Worm (Caenorhabditis elegans): ENCODE results near the gene F46C5.2.
A peak's percentile ranks its signal among the peaks of the same experiment; 100 is the strongest.

The F46C5.2 gene

ce11 chrII:8796391-8796790 lies 32.7 kb downstream of the F46C5.2 start (continued):
- TF ChIP-seq lin-13 (GFP tag; optimal IDR thresholded peaks at IDR 0.05) (no peak), snpc-4 (tag; optimal IDR thresholded peaks at IDR 0.05) (peak; percentile 13), egl-13 (tag; optimal IDR thresholded peaks at IDR 0.05) (peak; percentile 90), pqm-1 (tag; optimal IDR thresholded peaks at IDR 0.05) (no peak), fkh-8 (tag; optimal IDR thresholded peaks at IDR 0.05) (peak; percentile 95), ces-1 (GFP tag; optimal IDR thresholded peaks at IDR 0.05) (no peak), nhr-19 (GFP tag; conservative IDR thresholded peaks at IDR 0.05) (peak; percentile 52), swsn-7 (tag; optimal IDR thresholded peaks at IDR 0.05) (peak; percentile 68), nhr-28 (tag; optimal IDR thresholded peaks at IDR 0.05) (no peak), efl-3 (GFP tag; optimal IDR thresholded peaks at IDR 0.05) (no peak), unc-130 (tag; optimal IDR thresholded peaks at IDR 0.05) (no peak), nhr-237 (tag; optimal IDR thresholded peaks at IDR 0.05) (no peak), lir-3 (tag; optimal IDR thresholded peaks at IDR 0.05; ENCODE audit: poor library complexity) (peak; percentile 14), zip-4 (GFP tag; optimal IDR thresholded peaks at IDR 0.05) (no peak), nhr-85 (tag) (no peak), Y116A8C.19 (tag; optimal IDR thresholded peaks at IDR 0.05; ENCODE audit: borderline replicate concordance) (no peak), pag-3 (tag; optimal IDR thresholded peaks at IDR 0.05; ENCODE audit: borderline replicate concordance, insufficient read depth) (no peak), hlh-4 (tag; optimal IDR thresholded peaks at IDR 0.05) (no peak), fos-1 (tag; optimal IDR thresholded peaks at IDR 0.05) (peak; percentile 21), pax-3 (tag; optimal IDR thresholded peaks at IDR 0.05) (no peak), hlh-17 (GFP tag; optimal IDR thresholded peaks at IDR 0.05; ENCODE audit: borderline replicate concordance) (no peak), ceh-82 (tag; optimal IDR thresholded peaks at IDR 0.05) (peak; percentile 48 to 68 (median 65)), lin-35 (GFP tag; optimal IDR thresholded peaks at IDR 0.05) (peak in 1 of 2 experiments; percentile 50), lsy-2 (tag; optimal IDR thresholded peaks at IDR 0.05) (peak; percentile 45 to 50), mdl-1 (tag; optimal IDR thresholded peaks at IDR 0.05) (no peak), xbp-1 (tag; optimal IDR thresholded peaks at IDR 0.05) (peak; percentile 61), mep-1 (tag; optimal IDR thresholded peaks at IDR 0.05) (peak; percentile 16), skn-1 (tag; optimal IDR thresholded peaks at IDR 0.05) (peak; percentile 6), blmp-1 (tag; optimal IDR thresholded peaks at IDR 0.05) (no peak), ama-1 (optimal IDR thresholded peaks at IDR 0.05) (no peak), tlp-1 (tag; optimal IDR thresholded peaks at IDR 0.05) (no peak), ceh-90 (tag; optimal IDR thresholded peaks at IDR 0.05) (no peak), snu-23 (GFP tag; optimal IDR thresholded peaks at IDR 0.05) (peak; percentile 70), dsc-1 (tag; optimal IDR thresholded peaks at IDR 0.05) (peak; percentile 53), alr-1 (tag; optimal IDR thresholded peaks at IDR 0.05; ENCODE audit: borderline replicate concordance) (no peak), mef-2 (tag; optimal IDR thresholded peaks at IDR 0.05) (no peak), fkh-10 (GFP tag; optimal IDR thresholded peaks at IDR 0.05) (peak; percentile 94), C04F5.9 (tag; optimal IDR thresholded peaks at IDR 0.05) (no peak), nhr-84 (tag; optimal IDR thresholded peaks at IDR 0.05) (no peak), lin-15B (tag; optimal IDR thresholded peaks at IDR 0.05) (no peak), ceh-63 (GFP tag; optimal IDR thresholded peaks at IDR 0.05) (no peak), ztf-11 (tag; optimal IDR thresholded peaks at IDR 0.05) (peak in 1 of 2 experiments; percentile 4), sup-37 (GFP tag; optimal IDR thresholded peaks at IDR 0.05) (no peak), aha-1 (tag; optimal IDR thresholded peaks at IDR 0.05) (no peak), ceh-88 (GFP tag; IDR thresholded peaks at IDR 0.05) (no peak)

- no peak for TF ChIP-seq unc-130 (tag; optimal IDR thresholded peaks at IDR 0.05)
- TF ChIP-seq nhr-47 (tag; optimal IDR thresholded peaks at IDR 0.05) = peak; percentile 50
- peak; percentile 33 for TF ChIP-seq sox-4 (tag; optimal IDR thresholded peaks at IDR 0.05)
- no peak for TF ChIP-seq fkh-10 (GFP tag; optimal IDR thresholded peaks at IDR 0.05)
- TF ChIP-seq nhr-71 (tag; optimal IDR thresholded peaks at IDR 0.05) = peak; percentile 22
- TF ChIP-seq ets-5 (GFP tag; IDR thresholded peaks at IDR 0.05) = no peak
- TF ChIP-seq dpl-1 (GFP tag; optimal IDR thresholded peaks at IDR 0.05) = no peak
- TF ChIP-seq pax-3 (tag; optimal IDR thresholded peaks at IDR 0.05) = peak; percentile 55
- peak; percentile 3 for TF ChIP-seq fkh-4 (tag; optimal IDR thresholded peaks at IDR 0.05; ENCODE audit: borderline replicate concordance)
- TF ChIP-seq dsc-1 (tag; optimal IDR thresholded peaks at IDR 0.05) = peak; percentile 91
- TF ChIP-seq elt-2 (tag; optimal IDR thresholded peaks at IDR 0.05) = no peak
- no peak for TF ChIP-seq unc-86 (tag; optimal IDR thresholded peaks at IDR 0.05)
- no peak for TF ChIP-seq lin-13 (GFP tag; optimal IDR thresholded peaks at IDR 0.05)
- TF ChIP-seq nhr-11 (tag; optimal IDR thresholded peaks at IDR 0.05) = peak; percentile 24
- peak; percentile 15 for TF ChIP-seq fkh-8 (tag; optimal IDR thresholded peaks at IDR 0.05)
These were observed 33.9 kb downstream of the F46C5.2 start for ce11 chrII:8795227-8795626.
